Fruit fly (Drosophila melanogaster): Measurements from ENCODE around the gene gb.
A peak's percentile ranks its signal among the peaks of the same experiment; 100 is the strongest.

Gene gb

DNA sequence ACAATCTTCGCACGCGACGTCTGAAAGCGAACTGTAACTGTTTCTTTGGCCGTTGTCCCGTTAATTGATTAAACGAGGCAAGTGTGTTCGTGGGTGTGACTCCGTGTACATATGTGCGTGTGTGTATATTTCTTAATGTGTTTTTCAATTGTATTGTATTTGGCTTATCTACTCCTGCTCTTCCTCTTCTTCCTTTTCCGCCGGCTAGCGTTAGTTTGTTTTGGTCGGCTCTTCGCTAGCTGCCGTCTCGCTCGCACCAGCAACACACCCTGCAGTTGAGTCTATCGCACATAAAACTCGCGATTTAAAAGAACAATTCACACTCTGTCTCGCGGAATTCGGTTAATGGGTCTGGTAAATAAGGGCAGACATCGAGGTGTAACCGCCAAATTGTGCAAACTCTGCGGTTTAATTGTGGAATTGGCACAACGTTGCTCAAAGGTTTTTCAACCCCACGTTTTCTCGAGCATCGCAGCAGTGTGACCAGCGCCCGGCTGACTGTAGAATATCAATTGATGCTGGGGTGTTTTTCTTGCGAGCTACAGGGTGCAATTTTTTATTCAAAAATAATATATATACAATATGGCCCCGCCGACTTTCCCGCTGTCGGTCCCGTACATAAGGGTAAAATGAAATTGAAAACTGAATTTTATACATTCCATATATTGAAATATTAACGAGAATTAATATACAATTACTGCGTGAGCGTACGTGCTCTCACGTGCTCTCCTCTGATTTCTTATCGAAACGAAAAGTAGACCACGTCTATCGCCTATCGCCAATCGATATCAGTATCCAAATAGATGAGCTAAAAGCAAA is at the start of gene gb, which contains the start of gene CG5815:
Gene gb (minus strand): TSS at position 487 of the 819 bp plus-strand sequence.
Gene CG5815 (plus strand): TSS at position 783 of the 819 bp plus-strand sequence.
- TF ChIP-seq CG8478 (optimal IDR thresholded peaks at IDR 0.05), result no peak
- TF ChIP-seq CTCF (optimal IDR thresholded peaks at IDR 0.05), result no peak

DNA sequence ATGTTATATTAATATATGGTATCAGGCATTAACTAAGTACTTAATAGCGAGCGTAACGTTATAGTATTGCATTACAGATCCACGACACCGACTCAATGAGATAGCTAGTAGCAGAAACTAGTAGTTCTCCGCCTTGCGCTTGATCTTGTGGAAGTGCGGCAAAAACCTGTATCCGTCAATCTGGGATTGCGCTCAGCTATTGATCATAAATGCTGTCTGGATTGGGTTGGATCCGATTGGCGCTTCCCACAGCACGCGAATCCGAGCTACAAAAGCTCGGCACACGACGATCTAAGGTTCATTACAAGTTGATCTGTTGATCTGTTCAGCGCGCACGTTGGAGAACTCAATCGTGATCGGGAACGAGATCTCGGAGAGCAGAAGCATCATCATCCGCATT is 48.8 kb upstream of the gb start, which contains the start of gene CG5909:
Gene CG5909 (plus strand): TSS at position 301 of the 400 bp plus-strand sequence.
- TF ChIP-seq CG8478 (optimal IDR thresholded peaks at IDR 0.05), result no peak
- TF ChIP-seq CTCF (optimal IDR thresholded peaks at IDR 0.05), result no peak

DNA sequence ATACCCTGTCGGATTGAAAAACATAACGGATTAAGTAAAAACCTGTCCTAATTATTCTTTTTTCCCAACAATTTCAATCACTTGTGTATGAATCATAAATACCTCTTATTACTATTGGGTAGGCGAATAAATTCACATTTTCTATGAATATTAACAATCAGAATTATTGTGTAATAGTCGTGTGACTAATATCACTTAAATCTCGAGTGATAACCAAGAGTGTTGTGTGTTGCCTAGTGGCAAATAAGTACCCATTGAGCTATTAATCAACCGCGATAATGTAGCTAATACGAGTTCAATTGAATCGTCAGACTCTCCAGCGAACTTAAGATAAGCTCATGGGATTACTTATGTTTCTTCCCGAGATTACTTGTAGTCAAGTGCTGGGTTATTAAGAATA is 47.8 kb upstream of the gb start:
- TF ChIP-seq CG8478 (optimal IDR thresholded peaks at IDR 0.05) (no peak), CTCF (optimal IDR thresholded peaks at IDR 0.05) (no peak)

DNA sequence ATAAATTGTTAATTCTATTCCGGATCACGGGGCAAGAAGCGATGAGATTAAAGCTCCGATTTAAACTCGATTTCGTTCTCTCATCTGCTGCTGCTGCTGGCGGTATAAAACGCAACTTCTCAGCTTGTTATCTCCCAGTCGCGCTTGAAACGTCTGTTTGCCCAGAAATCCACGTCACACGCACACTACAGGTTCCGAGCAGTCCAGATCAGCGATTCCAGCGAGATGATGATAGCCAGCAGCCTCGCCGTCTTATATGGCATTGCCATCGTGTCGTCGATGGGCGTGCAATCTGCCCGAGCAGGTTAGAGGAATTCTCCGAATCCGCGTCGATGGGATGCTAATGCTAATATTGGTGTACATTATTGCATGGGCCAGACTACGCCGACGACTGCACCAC is 45.7 kb upstream of the gb start, which contains the start of gene grass:
Gene grass (plus strand): TSS at position 135 of the 400 bp plus-strand sequence.
- TF ChIP-seq CG8478 (optimal IDR thresholded peaks at IDR 0.05) (no peak), CTCF (optimal IDR thresholded peaks at IDR 0.05) (no peak)

DNA sequence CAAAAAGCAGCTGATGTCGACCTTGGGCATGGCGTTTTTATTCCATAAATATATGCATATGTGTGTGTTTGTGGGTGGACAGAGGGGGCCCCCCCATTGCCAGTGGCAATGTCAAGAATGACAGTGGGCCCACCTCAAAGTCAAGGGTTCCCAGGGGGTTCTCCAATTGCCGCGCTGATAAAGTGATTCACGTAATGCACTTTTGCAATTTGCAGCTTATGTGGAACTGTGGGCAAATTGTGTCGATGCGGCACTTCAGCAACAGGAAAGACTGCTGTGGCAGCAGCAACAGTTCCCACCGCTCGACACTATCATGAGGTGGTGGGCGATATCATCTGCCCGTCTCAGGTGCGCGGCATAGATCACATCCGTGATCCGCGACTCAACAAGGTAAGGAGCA is 41.9 kb upstream of the gb start:
- no peak for TF ChIP-seq CTCF (optimal IDR thresholded peaks at IDR 0.05)
- TF ChIP-seq CG8478 (optimal IDR thresholded peaks at IDR 0.05), result no peak

DNA sequence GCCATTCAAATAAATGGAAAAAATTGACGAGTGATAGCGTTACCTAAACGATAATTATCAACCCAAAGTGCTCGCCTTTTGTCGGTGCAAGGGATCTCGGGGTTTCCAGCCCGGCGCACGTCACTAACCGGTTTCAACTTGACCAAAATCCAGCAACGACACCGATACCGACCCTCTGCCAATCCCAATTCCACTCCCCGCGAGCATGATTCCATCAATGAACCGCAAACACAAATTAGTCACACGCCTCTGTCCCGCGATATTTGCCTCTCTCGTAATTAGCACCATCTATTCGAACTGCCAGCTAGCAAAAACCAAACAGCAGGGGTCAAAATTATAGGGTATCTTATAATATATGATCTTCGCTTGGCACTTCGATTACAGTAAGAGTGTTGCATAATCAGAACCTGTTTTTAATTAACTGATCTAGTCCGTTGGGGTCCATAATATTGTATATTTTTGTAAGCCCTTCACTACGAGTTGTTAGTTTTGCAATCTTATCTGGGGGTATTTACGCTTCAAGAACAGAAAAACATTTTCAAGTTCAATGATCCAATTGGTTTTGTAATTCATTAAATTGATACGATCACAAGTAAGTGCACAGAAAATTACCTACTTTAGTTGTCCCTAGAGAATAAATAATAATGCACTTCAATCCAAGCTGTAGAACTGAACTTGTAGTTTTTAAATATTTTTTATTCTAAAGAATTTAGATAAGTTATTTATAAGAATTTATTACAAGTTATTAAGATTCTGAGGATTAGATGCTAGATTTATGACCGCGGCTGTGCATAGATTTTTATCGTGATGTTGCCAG is 41.2 kb upstream of the gb start:
- no peak for TF ChIP-seq CTCF (optimal IDR thresholded peaks at IDR 0.05)
- TF ChIP-seq CG8478 (optimal IDR thresholded peaks at IDR 0.05), result no peak

DNA sequence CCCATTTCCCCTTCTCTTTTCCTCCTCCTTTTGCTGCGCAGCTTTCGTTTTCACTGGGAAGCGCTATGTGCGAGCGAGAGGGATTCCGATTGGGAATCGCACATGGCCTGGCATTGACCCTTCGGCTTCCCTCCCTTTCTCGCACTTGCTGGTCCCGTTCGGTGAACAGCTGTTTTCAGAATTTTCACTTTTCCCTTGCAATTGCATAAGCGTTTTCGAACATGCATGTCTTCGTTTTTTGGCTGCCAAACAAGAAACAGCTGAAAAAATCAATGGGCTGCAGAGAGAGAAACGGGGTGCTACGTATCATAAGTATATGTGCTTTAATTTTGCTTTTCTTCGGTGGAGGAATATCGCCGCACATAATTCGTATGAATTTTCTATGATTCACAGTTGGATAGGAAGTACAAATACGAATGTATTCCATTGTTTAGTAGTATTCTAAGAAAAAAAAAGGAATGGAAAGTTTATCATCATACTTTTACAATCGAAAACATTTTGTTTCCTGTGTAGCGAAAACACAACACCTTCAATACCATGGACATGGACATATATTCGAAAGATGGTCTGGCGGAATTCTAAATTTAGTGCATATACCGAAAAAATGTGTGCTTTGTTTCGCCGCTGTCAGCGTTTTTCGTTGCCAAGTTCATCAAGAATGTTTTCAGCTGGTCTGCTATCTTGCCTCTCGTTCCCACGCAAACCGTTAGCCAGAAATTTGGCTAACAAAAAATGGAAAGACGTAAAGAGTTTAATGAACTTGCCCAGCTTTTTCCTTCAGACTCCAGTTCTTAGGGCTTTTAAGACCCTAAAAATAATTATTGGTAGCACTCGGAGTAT is 40.3 kb upstream of the gb start:
- no peak for TF ChIP-seq CG8478 (optimal IDR thresholded peaks at IDR 0.05)
- no peak for TF ChIP-seq CTCF (optimal IDR thresholded peaks at IDR 0.05)

DNA sequence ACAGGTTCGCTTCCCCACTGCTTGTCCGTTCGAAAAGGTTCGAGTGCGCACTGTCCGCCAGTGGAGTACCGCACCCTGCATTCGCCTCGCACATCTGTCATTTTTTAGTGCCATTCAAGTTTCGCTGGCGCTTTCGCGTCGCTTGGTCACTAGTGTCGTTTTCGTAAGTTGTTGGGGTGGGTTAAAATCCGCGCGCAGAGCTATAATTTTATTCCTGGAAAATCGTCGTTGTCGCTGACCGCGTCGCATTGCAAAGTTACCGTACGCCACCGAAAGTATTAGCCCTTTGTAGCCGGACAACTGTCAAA is 39.4 kb upstream of the gb start, which contains the start of gene Men-b:
Gene Men-b (plus strand): TSS at position 147 of the 308 bp plus-strand sequence.
- TF ChIP-seq CG8478 (optimal IDR thresholded peaks at IDR 0.05), result no peak
- peak; percentile 79 to 80 for TF ChIP-seq CTCF (optimal IDR thresholded peaks at IDR 0.05)

DNA sequence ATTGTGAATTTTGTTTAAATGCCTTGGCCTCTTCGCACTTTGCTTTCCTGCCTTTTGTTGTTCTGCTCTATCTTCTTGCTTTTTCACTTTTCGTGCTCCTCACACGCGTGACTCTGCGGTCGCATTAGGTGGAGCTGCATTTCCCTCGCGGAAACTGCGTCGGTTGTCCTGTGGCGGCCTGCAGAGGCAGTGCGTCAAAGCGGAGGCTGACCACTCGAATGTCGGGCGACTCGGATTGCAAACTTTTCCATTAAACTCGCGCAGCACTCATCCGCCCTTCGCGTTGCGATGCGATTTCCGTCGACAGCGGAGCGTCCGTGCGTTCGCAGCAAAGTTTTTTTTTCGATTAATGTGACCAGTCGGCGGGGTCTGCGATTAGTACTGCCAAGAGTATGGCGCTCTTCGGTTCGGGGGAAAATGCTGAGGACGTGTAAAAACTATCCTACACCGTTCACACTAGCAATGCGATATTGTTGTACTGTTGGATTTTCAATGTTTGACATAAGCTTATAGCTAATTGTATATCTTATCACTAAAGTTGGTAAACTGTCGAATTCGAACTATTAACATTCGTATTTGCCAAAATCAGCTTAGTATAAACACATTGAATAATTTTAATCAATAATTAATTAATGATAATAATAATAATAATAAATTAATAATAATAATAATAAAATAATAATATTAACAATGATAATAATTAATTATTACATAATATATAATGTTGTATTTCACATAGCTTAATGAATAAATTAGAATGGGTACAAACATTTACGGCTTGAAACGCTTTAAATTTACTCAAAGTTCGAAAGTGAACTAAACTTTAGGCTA is 38.8 kb upstream of the gb start, which contains the start of gene CG6051:
Gene CG6051 (minus strand): TSS at position 385 of the 831 bp plus-strand sequence.
- TF ChIP-seq CG8478 (optimal IDR thresholded peaks at IDR 0.05), result no peak
- peak; percentile 26 to 44 for TF ChIP-seq CTCF (optimal IDR thresholded peaks at IDR 0.05)

DNA sequence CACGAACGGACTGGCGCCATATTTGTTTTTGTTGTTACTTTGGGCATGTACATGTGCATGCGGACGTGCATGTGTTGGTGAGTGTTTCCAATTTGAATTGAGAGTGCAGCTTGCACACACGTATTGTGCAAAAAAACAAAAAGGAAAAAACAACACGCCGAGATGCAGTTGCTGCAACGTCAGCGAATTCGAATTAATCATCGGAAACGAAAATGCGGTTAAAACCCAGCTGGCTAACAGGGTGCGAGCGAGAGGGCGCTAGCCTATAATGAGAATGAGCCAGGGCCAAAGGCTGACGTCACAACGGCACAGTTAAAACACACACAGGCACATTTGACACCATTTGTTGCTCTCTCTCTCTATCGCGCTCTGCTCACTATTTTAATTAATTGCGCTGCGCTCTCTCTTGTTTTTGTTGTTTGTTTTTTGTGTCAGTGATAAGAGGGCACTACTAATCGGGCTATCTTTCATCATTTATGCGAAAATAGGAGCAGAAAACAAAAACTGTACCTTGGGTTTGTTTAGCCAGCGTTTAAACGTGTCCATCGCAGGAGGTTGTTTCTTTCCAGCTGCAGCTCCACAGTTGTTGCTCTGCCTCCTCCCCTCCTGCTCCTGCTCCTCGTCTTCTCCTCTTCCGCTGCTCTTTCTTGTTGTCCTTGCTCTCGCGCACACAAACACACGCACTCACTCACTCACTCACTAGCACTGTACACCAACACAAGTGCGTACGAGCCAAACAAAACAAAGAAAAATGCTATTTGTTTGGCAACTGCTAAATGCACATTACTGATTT is 38.0 kb upstream of the gb start:
- TF ChIP-seq CTCF (optimal IDR thresholded peaks at IDR 0.05), result no peak
- TF ChIP-seq CG8478 (optimal IDR thresholded peaks at IDR 0.05), result no peak

DNA sequence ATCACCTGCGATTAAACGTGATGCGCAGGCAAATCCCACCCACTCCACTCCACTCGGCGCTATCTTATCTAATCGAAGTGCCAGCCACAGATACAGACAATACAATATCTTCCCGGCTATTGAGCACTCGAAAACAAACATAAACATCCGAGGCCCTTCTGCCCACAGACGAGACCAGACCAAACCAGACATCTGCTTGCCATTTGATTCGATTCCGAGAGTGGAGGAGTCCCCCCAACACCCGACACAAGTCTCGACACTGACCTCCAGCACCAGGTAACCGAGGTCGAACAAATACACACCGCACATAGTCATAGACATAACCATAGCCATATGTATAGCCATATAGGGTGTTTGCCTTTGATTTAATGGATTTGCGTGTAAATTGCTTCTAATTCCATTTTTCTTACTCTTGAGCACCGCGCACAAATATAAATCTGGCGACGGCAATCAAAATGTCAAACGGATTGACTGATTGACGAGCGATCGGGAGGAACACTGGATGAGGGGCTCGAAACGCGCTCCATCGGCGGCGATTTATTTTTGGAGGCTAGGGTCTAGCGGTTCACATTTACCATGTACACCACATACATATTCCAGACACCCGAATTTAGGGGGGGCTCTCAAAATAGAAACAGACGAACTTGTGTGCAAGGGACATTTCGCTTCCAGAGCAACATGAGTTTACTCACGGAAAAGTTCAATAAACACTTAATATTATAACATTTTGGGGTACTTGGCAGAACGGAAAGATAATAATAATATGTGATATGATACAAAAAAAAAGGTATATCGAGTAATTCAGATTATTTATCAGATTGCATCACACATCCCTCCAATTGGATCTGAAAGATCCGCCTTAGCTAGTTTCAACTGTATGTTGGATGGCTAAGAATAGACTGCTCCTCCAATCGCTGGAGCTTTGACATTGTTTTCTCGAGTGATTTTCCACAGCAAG is 37.0 kb upstream of the gb start:
- no peak for TF ChIP-seq CG8478 (optimal IDR thresholded peaks at IDR 0.05)
- TF ChIP-seq CTCF (optimal IDR thresholded peaks at IDR 0.05), result no peak

DNA sequence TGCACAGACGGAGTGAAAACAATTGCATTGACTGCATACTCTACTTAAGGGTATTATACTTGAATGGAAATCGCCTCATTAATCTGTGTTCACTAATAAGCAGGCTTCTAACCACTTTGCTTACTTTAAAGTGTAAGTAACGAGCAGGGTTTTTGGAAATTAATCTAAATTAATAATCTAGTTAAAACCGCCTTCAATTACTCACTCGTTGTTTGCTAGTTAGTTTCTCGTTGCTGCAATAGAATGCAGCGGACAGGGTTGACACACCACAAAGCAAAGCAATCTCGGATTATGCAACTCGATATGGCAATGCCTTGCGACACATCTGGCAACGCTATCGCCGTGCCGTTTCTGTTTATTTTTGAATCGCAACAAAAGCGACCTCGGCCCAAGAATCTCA is 27.9 kb upstream of the gb start:
- no peak for TF ChIP-seq CTCF (optimal IDR thresholded peaks at IDR 0.05)
- no peak for TF ChIP-seq CG8478 (optimal IDR thresholded peaks at IDR 0.05)

Measured in S2 (cell line).